Worm (Caenorhabditis elegans) whole organism, mixed stage, embryonic: ENCODE measurements around the gene eel-1.

Experiments
- bed-3 ChIP-seq: fragments of 200-800 bp; sonication (Bioruptor generic); optimal IDR thresholded peaks from 3 replicates; lab custom pipeline; 2018; ENCODE audit warnings: mild to moderate bottlenecking, missing genetic modification characterization, moderate library complexity, missing compliant biosample characterization
- blmp-1 ChIP-seq: fragments of 150-350 bp; optimal IDR thresholded peaks from 2 replicates; lab custom pipeline; 2014; ENCODE audit warnings: missing biosample characterization, missing genetic modification characterization
- lin-13 ChIP-seq: fragments of 150-350 bp; optimal IDR thresholded peaks from 2 replicates; lab custom pipeline; 2014; ENCODE audit warnings: missing biosample characterization, missing genetic modification characterization
- lsy-2 ChIP-seq: fragments of 150-350 bp; optimal IDR thresholded peaks from 2 replicates; lab custom pipeline; 2014; ENCODE audit warnings: missing biosample characterization, missing genetic modification characterization
- nhr-12 ChIP-seq: fragments of 150-350 bp; optimal IDR thresholded peaks from 2 replicates; lab custom pipeline; 2014; ENCODE audit warnings: missing biosample characterization, missing genetic modification characterization
- nhr-2 ChIP-seq: fragments of 150-350 bp; optimal IDR thresholded peaks from 2 replicates; lab custom pipeline; 2014; ENCODE audit warnings: missing biosample characterization, missing genetic modification characterization
- nhr-28 ChIP-seq: fragments of 150-350 bp; optimal IDR thresholded peaks from 2 replicates; lab custom pipeline; 2014; ENCODE audit warnings: missing biosample characterization, missing genetic modification characterization
- pha-4 ChIP-seq: fragments of 150-350 bp; optimal IDR thresholded peaks from 2 replicates; lab custom pipeline; 2018; ENCODE audit warnings: missing biosample characterization, missing genetic modification reagents, missing genetic modification characterization
- snpc-4 ChIP-seq: fragments of 150-350 bp; optimal IDR thresholded peaks from 2 replicates; lab custom pipeline; 2014; ENCODE audit warnings: missing biosample characterization, missing genetic modification characterization
- unc-39 ChIP-seq: fragments of 150-350 bp; optimal IDR thresholded peaks from 2 replicates; lab custom pipeline; 2014; ENCODE audit warnings: missing biosample characterization, missing genetic modification characterization
- unc-62 ChIP-seq: fragments of 150-350 bp; optimal IDR thresholded peaks from 2 replicates; lab custom pipeline; 2014; ENCODE audit warnings: missing biosample characterization, missing genetic modification reagents, missing genetic modification characterization
- zip-8 ChIP-seq: fragments of 150-350 bp; optimal IDR thresholded peaks from 2 replicates; lab custom pipeline; 2014; ENCODE audit warnings: missing biosample characterization, missing genetic modification characterization
- ztf-11 ChIP-seq: fragments of 150-350 bp; optimal IDR thresholded peaks from 2 replicates; lab custom pipeline; 2014; ENCODE audit warnings: missing biosample characterization, missing genetic modification characterization

DNA sequence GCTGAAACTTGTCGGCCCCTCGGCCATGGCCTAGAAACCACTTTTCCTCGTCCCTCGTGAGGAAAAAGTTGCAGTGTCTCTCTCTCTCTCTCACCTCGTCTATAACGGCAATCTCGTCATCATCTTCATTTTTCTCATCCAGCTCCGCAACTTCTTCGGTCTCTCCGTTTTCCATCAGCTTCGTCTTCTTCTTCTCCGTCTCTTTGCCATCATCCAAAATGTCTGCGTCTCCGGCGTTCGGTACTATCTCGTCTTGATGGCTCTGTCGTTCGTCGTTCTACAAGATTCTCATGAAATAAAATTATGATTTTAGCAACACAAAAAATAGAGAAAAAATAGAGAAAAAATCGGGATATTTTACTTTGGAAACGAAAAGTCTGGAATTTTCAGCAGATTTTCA, 48.4 kb downstream of the eel-1 start:
- no peak for TF ChIP-seq lsy-2
- TF ChIP-seq unc-39 (tag; lab: Kevin White, UChicago): no peak
- no peak for TF ChIP-seq blmp-1 (tag; lab: Kevin White, UChicago)
- TF ChIP-seq nhr-2 (tag; lab: Kevin White, UChicago): no peak
- TF ChIP-seq ztf-11 (tag; lab: Kevin White, UChicago): no peak
- TF ChIP-seq pha-4 (tag; lab: Kevin White, UChicago): no peak
- TF ChIP-seq lin-13 (tag; lab: Kevin White, UChicago): no peak
- TF ChIP-seq zip-8 (tag; lab: Kevin White, UChicago): no peak
- no peak for TF ChIP-seq unc-62
- TF ChIP-seq nhr-28 (tag; lab: Kevin White, UChicago): no peak
- no peak for TF ChIP-seq bed-3 (GFP tag; lab: Kevin White, UChicago)
- TF ChIP-seq nhr-12: no peak
- TF ChIP-seq snpc-4 (tag; lab: Kevin White, UChicago): no peak
